Worm (Caenorhabditis elegans): ENCODE data around the gene lin-39.

lin-39 gene

ce11 chrIII:7520672-7521071 lies 15.8 kb downstream of the lin-39 start, which contains the start of the genes cux-7 and C07H6.2 (continued):
- TF ChIP-seq lin-35 (GFP tag; optimal IDR thresholded peaks at IDR 0.05) (peak in 2 of 3 experiments; percentile 10 to 91), lin-54 (GFP tag; optimal IDR thresholded peaks at IDR 0.05) (peak; percentile 88), attf-3 (GFP tag; conservative IDR thresholded peaks at IDR 0.05) (peak; percentile 77), attf-5 (GFP tag; optimal IDR thresholded peaks at IDR 0.05) (peak; percentile 73), ztf-28 (GFP tag; IDR thresholded peaks at IDR 0.05) (peak; percentile 71; the same call in 1 of the 2 replicates), ztf-3 (GFP tag; optimal IDR thresholded peaks at IDR 0.05) (no peak), fkh-3 (tag; optimal IDR thresholded peaks at IDR 0.05) (no peak), B0019.2 (GFP tag; conservative IDR thresholded peaks at IDR 0.05) (peak; percentile 54; the same call in 1 of the 2 replicates), athp-1 (tag; optimal IDR thresholded peaks at IDR 0.05) (peak; percentile 80), cebp-2 (GFP tag; IDR thresholded peaks at IDR 0.05) (no peak), xnd-1 (tag; optimal IDR thresholded peaks at IDR 0.05) (peak; percentile 23), F23B12.7 (tag; optimal IDR thresholded peaks at IDR 0.05; ENCODE audit: insufficient read depth) (no peak), nfya-2 (GFP tag; IDR thresholded peaks at IDR 0.05) (peak; percentile 49; the same call in 1 of the 2 replicates), nhr-27 (tag; optimal IDR thresholded peaks at IDR 0.05) (peak; percentile 79)

ce11 chrIII:7518424-7518823 lies 18.0 kb downstream of the lin-39 start, which contains the start of gene clk-2:
Gene clk-2 (minus strand): TSS chrIII:7518524.
- TF ChIP-seq sdz-38 (tag; optimal IDR thresholded peaks at IDR 0.05), result no peak

ce11 chrIII:7508128-7508635 lies 28.2 kb downstream of the lin-39 start, which contains the start of gene cls-1:
Gene cls-1 (plus strand): TSS chrIII:7508178.
- TF ChIP-seq ama-1 (optimal IDR thresholded peaks at IDR 0.05), result no peak
- TF ChIP-seq ama-1 (GFP tag; optimal IDR thresholded peaks at IDR 0.05), result no peak
- peak; percentile 30 for TF ChIP-seq nhr-80 (tag; optimal IDR thresholded peaks at IDR 0.05)

ce11 chrIII:7506983-7507382 lies 29.4 kb downstream of the lin-39 start:
- TF ChIP-seq ztf-18 (tag; optimal IDR thresholded peaks at IDR 0.05), result no peak
- TF ChIP-seq attf-6 (GFP tag; IDR thresholded peaks at IDR 0.05), result no peak
- no peak for TF ChIP-seq snpc-3.4 (tag; optimal IDR thresholded peaks at IDR 0.05)
- no peak for TF ChIP-seq ceh-100 (GFP tag; IDR thresholded peaks at IDR 0.05)
- no peak for TF ChIP-seq F33H1.4 (GFP tag; IDR thresholded peaks at IDR 0.05)
- TF ChIP-seq cebp-2 (GFP tag; IDR thresholded peaks at IDR 0.05), result no peak
- TF ChIP-seq zfh-2 (GFP tag; conservative IDR thresholded peaks at IDR 0.05), result 0 out of 2 replicates have a peak, but pooled peaks have one; percentile 31

- TF ChIP-seq atf-7 (tag; optimal IDR thresholded peaks at IDR 0.05), result peak; percentile 1
- TF ChIP-seq F37B4.10 (GFP tag; IDR thresholded peaks at IDR 0.05), result no peak
- TF ChIP-seq aptf-3 (GFP tag; IDR thresholded peaks at IDR 0.05), result no peak
- TF ChIP-seq nfya-1 (tag; optimal IDR thresholded peaks at IDR 0.05; ENCODE audit: borderline replicate concordance, insufficient read depth), result no peak
- no peak for TF ChIP-seq pha-4 (tag; optimal IDR thresholded peaks at IDR 0.05)
- TF ChIP-seq D2030.7 (GFP tag; IDR thresholded peaks at IDR 0.05), result peak; percentile 67
- TF ChIP-seq efl-1 (GFP tag; optimal IDR thresholded peaks at IDR 0.05), result peak; percentile 84
- TF ChIP-seq rpc-1 (optimal IDR thresholded peaks at IDR 0.05), result no peak
- TF ChIP-seq rpc-1 (tag; optimal IDR thresholded peaks at IDR 0.05), result no peak
- no peak for TF ChIP-seq egrh-3 (GFP tag; IDR thresholded peaks at IDR 0.05)
- no peak for TF ChIP-seq F55B11.4 (tag; optimal IDR thresholded peaks at IDR 0.05; ENCODE audit: borderline replicate concordance, insufficient read depth)
- no peak for TF ChIP-seq nhr-120 (GFP tag; IDR thresholded peaks at IDR 0.05)
- peak; percentile 62; the same call in 1 of the 2 replicates for TF ChIP-seq ekl-4 (GFP tag; IDR thresholded peaks at IDR 0.05)
- TF ChIP-seq sdz-38 (tag; optimal IDR thresholded peaks at IDR 0.05), result no peak
- TF ChIP-seq lin-26 (GFP tag; IDR thresholded peaks at IDR 0.05), result no peak
- no peak for TF ChIP-seq snpc-4 (GFP tag; optimal IDR thresholded peaks at IDR 0.05)
- peak in 2 of 4 experiments; percentile 30 to 67 for TF ChIP-seq snpc-4 (tag; optimal IDR thresholded peaks at IDR 0.05)
- TF ChIP-seq B0336.3 (GFP tag; IDR thresholded peaks at IDR 0.05), result peak; percentile 38; the same call in 1 of the 2 replicates
- TF ChIP-seq tlf-1 (GFP tag; optimal IDR thresholded peaks at IDR 0.05), result peak; percentile 62
- no peak for TF ChIP-seq F52B5.7 (tag; optimal IDR thresholded peaks at IDR 0.05)
- no peak for TF ChIP-seq hlh-12 (tag; optimal IDR thresholded peaks at IDR 0.05)
Observed at ce11 chrIII:7499421-7499902, 37.0 kb downstream of the lin-39 start, which contains the start of the genes C07H6.9 and sap-140. Gene C07H6.9 (minus strand): TSS chrIII:7499471. Gene sap-140 (plus strand): TSS chrIII:7499738.
